Fruit fly (Drosophila melanogaster) whole organism, embryonic: ENCODE measurements around the gene CG12674.

ENCODE experiments used
- Awh ChIP-seq: fragments of 200-800 bp; sonication (Bioruptor generic); IDR thresholded peaks from 2 replicates; pipeline ENCODE4, ENCODE4 v1.3.6; 2022; ENCODE audit warnings: missing biosample characterization, missing genetic modification characterization
- CG10267 ChIP-seq: fragments of 200-800 bp; sonication (Bioruptor generic); optimal IDR thresholded peaks from 2 replicates; lab custom pipeline; 2018; ENCODE audit warnings: missing biosample characterization, mild to moderate bottlenecking, missing genetic modification characterization, moderate library complexity
- CG10321 ChIP-seq: fragments of 200-800 bp; sonication (Bioruptor generic); IDR thresholded peaks from 2 replicates; pipeline ENCODE4 v1.3.6; 2022; ENCODE audit warnings: missing biosample characterization, missing genetic modification characterization
- CG11247 ChIP-seq: fragments of 200-800 bp; sonication (Bioruptor generic); IDR thresholded peaks from 2 replicates; pipeline ENCODE4 v1.3.6; 2022; ENCODE audit warnings: missing biosample characterization, missing genetic modification characterization
- CG12744 ChIP-seq: fragments of 200-800 bp; sonication (Bioruptor generic); optimal IDR thresholded peaks from 2 replicates; lab custom pipeline; 2016; ENCODE audit warnings: missing biosample characterization, missing genetic modification characterization
- CG13424 ChIP-seq: fragments of 200-800 bp; sonication (Bioruptor generic); optimal IDR thresholded peaks from 2 replicates; lab custom pipeline; 2019; ENCODE audit warnings: missing biosample characterization, mild to moderate bottlenecking, missing genetic modification characterization, moderate library complexity
- CG14014 ChIP-seq: fragments of 200-800 bp; sonication (Bioruptor generic); IDR thresholded peaks from 2 replicates; pipeline ENCODE4 v1.3.6; 2022; ENCODE audit warnings: missing biosample characterization, missing genetic modification characterization
- CG14667 ChIP-seq: fragments of 200-800 bp; sonication (Bioruptor generic); IDR thresholded peaks from 2 replicates; pipeline ENCODE4 v1.3.6; 2022; ENCODE audit warnings: missing biosample characterization, missing genetic modification characterization
- CG17186 ChIP-seq: fragments of 200-800 bp; sonication (Bioruptor generic); optimal IDR thresholded peaks from 3 replicates; lab custom pipeline; 2017; ENCODE audit warnings: missing biosample characterization, missing genetic modification reagents, missing genetic modification characterization
- CG18262 ChIP-seq: fragments of 200-800 bp; optimal IDR thresholded peaks from 3 replicates; lab custom pipeline; 2019; ENCODE audit warnings: missing biosample characterization, mild to moderate bottlenecking, missing genetic modification characterization, moderate library complexity
- CG18619 ChIP-seq: fragments of 200-800 bp; sonication (Bioruptor generic); optimal IDR thresholded peaks from 3 replicates; lab custom pipeline; 2017; ENCODE audit warnings: missing biosample characterization, mild to moderate bottlenecking, missing genetic modification characterization
- CG2202 ChIP-seq: fragments of 200-800 bp; sonication (Bioruptor generic); optimal IDR thresholded peaks from 2 replicates; lab custom pipeline; 2018; ENCODE audit warnings: missing biosample characterization, mild to moderate bottlenecking, missing genetic modification characterization
- CG32532 ChIP-seq: fragments of 200-800 bp; sonication (Bioruptor generic); IDR thresholded peaks from 2 replicates; pipeline ENCODE4 v1.3.6; 2022; ENCODE audit warnings: missing biosample characterization, missing genetic modification characterization
- CG3847 ChIP-seq: fragments of 200-800 bp; sonication (Bioruptor generic); IDR thresholded peaks from 2 replicates; pipeline ENCODE4 v1.3.6; 2022; ENCODE audit warnings: missing biosample characterization, missing genetic modification characterization
- CG4360 ChIP-seq: fragments of 200-800 bp; sonication (Bioruptor generic); IDR thresholded peaks from 2 replicates; pipeline ENCODE4 v1.3.6; 2022; ENCODE audit warnings: missing biosample characterization, missing genetic modification characterization
- CG4854 ChIP-seq: fragments of 200-800 bp; sonication (Bioruptor generic); optimal IDR thresholded peaks from 2 replicates; lab custom pipeline; 2016; ENCODE audit warnings: missing biosample characterization, missing genetic modification characterization, inconsistent platforms
- CG6175 ChIP-seq: fragments of 200-800 bp; sonication (Bioruptor generic); IDR thresholded peaks from 3 replicates; pipeline ENCODE4 v1.3.6; 2022; ENCODE audit warnings: missing biosample characterization, missing genetic modification characterization
- CG7271 ChIP-seq: fragments of 200-800 bp; sonication (Bioruptor generic); optimal IDR thresholded peaks from 2 replicates; lab custom pipeline; 2018; ENCODE audit warnings: missing biosample characterization, mild to moderate bottlenecking, missing genetic modification characterization, moderate library complexity
- CG7745 ChIP-seq: fragments of 200-800 bp; sonication (Bioruptor generic); optimal IDR thresholded peaks from 2 replicates; lab custom pipeline; 2018; ENCODE audit warnings: missing biosample characterization, mild to moderate bottlenecking, missing genetic modification characterization, moderate library complexity
- CG7963 ChIP-seq: fragments of 200-800 bp; sonication (Bioruptor generic); IDR thresholded peaks from 3 replicates; pipeline ENCODE4 v1.3.6; 2022; ENCODE audit warnings: missing biosample characterization, missing genetic modification characterization; ENCODE audit not compliant: partially characterized antibody
- CG8290 ChIP-seq, 3 experiments: fragments of 200-800 bp; sonication (Bioruptor generic); optimal IDR thresholded peaks; 2 replicates each; lab custom pipeline; 2016 to 2019; ENCODE audit warnings: missing biosample characterization in 3 of 3, missing genetic modification characterization in 3 of 3, mild to moderate bottlenecking in 2 of 3, moderate library complexity in 1 of 3
- CG8478 ChIP-seq: fragments of >200 bp; optimal IDR thresholded peaks from 2 replicates; lab custom pipeline; 2018
- CG9876 ChIP-seq: fragments of 200-800 bp; sonication (Bioruptor generic); optimal IDR thresholded peaks from 2 replicates; lab custom pipeline; 2016; ENCODE audit warnings: missing biosample characterization, missing genetic modification characterization
- Doc2 ChIP-seq: fragments of 200-800 bp; sonication (Bioruptor generic); IDR thresholded peaks from 2 replicates; pipeline ENCODE4 v1.3.6; 2022; ENCODE audit warnings: missing biosample characterization, missing genetic modification characterization
- Dref ChIP-seq: fragments of 200-800 bp; sonication (Bioruptor generic); IDR thresholded peaks from 2 replicates; pipeline ENCODE4 v1.3.6; 2022; ENCODE audit warnings: missing biosample characterization, missing genetic modification characterization
- Ets65A ChIP-seq: fragments of 200-800 bp; sonication (Bioruptor generic); peaks from one replicate; lab custom pipeline; 2016; ENCODE audit warnings: missing biosample characterization, missing genetic modification characterization
- Kr ChIP-seq: fragments of 200-800 bp; sonication (Bioruptor generic); optimal IDR thresholded peaks from 2 replicates; lab custom pipeline; 2017; ENCODE audit warnings: missing biosample characterization, mild to moderate bottlenecking, missing genetic modification characterization
- Poxn ChIP-seq: fragments of 200-800 bp; sonication (Bioruptor generic); IDR thresholded peaks from 2 replicates; pipeline ENCODE4 v1.3.6; 2022; ENCODE audit warnings: missing biosample characterization, missing genetic modification characterization
- Sry-β ChIP-seq: fragments of 200-800 bp; sonication (Bioruptor generic); optimal IDR thresholded peaks from 2 replicates; lab custom pipeline; 2018; ENCODE audit warnings: missing biosample characterization, mild to moderate bottlenecking, missing genetic modification characterization, moderate library complexity
- amos ChIP-seq: fragments of 200-800 bp; sonication (Bioruptor generic); IDR thresholded peaks from 2 replicates; pipeline ENCODE4 v1.3.6; 2022; ENCODE audit warnings: missing biosample characterization, missing genetic modification characterization; ENCODE audit not compliant: partially characterized antibody
- bcd ChIP-seq: fragments of 200-800 bp; sonication (Bioruptor generic); optimal IDR thresholded peaks from 2 replicates; lab custom pipeline; 2017; ENCODE audit warnings: missing biosample characterization, mild to moderate bottlenecking, missing genetic modification characterization
- br ChIP-seq: fragments of >200 bp; optimal IDR thresholded peaks from 2 replicates; lab custom pipeline; 2017
- ci ChIP-seq: fragments of 200-800 bp; sonication (Bioruptor generic); IDR thresholded peaks from 3 replicates; pipeline ENCODE4 v1.3.6; 2022; ENCODE audit warnings: missing biosample characterization, missing genetic modification characterization
- dan ChIP-seq: fragments of 200-800 bp; sonication (Bioruptor generic); IDR thresholded peaks from 2 replicates; pipeline ENCODE4 v1.3.6; 2022; ENCODE audit warnings: missing biosample characterization, missing genetic modification characterization
- gt ChIP-seq: fragments of 200-800 bp; sonication (Bioruptor generic); IDR thresholded peaks from 2 replicates; pipeline ENCODE4 v1.3.6; 2022; ENCODE audit warnings: missing biosample characterization, missing genetic modification characterization
- hb ChIP-seq: fragments of 200-800 bp; sonication (Bioruptor generic); IDR thresholded peaks from 3 replicates; pipeline ENCODE4 v1.3.6; 2022; ENCODE audit warnings: missing biosample characterization, missing genetic modification characterization; ENCODE audit not compliant: partially characterized antibody
- hkb ChIP-seq, 2 experiments: fragments of 200-800 bp in 1 of 2; fragments of >200 bp in 1 of 2; sonication (Bioruptor generic) in 1 of 2; IDR thresholded peaks in 1 of 2; optimal IDR thresholded peaks in 1 of 2; 2 replicates each; pipeline versions ENCODE4 v1.3.6 to Lab custom; 2017 to 2022; ENCODE audit warnings: missing biosample characterization in 1 of 2, missing genetic modification characterization in 1 of 2
- lola ChIP-seq, 3 experiments: fragments of >200 bp in 2 of 3; fragments of 200-800 bp in 1 of 3; sonication (Bioruptor generic) in 1 of 3; optimal IDR thresholded peaks; 2 replicates each; lab custom pipeline; 2017 to 2019; ENCODE audit warnings: missing biosample characterization in 3 of 3, missing genetic modification characterization in 3 of 3, mild to moderate bottlenecking in 1 of 3, moderate library complexity in 1 of 3
- mld ChIP-seq: fragments of 200-800 bp; sonication (Bioruptor generic); IDR thresholded peaks from 3 replicates; pipeline ENCODE4 v1.3.6; 2022; ENCODE audit warnings: missing biosample characterization, missing genetic modification characterization; ENCODE audit not compliant: partially characterized antibody
- nmo ChIP-seq: fragments of 200-800 bp; sonication (Bioruptor generic); optimal IDR thresholded peaks from 2 replicates; lab custom pipeline; 2018; ENCODE audit warnings: missing biosample characterization, mild to moderate bottlenecking, missing genetic modification characterization, moderate library complexity
- oc ChIP-seq: fragments of 200-800 bp; sonication (Bioruptor generic); optimal IDR thresholded peaks from 2 replicates; lab custom pipeline; 2018; ENCODE audit warnings: missing biosample characterization, mild to moderate bottlenecking, missing genetic modification characterization, moderate library complexity
- org-1 ChIP-seq: fragments of 200-800 bp; sonication (Bioruptor generic); optimal IDR thresholded peaks from 2 replicates; lab custom pipeline; 2017; ENCODE audit warnings: missing biosample characterization, missing genetic modification characterization
- otp ChIP-seq: fragments of 200-800 bp; sonication (Bioruptor generic); IDR thresholded peaks from 3 replicates; pipeline ENCODE4, ENCODE4 v1.3.6; 2022; ENCODE audit warnings: missing biosample characterization, missing genetic modification characterization
- pb ChIP-seq: fragments of 200-800 bp; sonication (Bioruptor generic); optimal IDR thresholded peaks from 3 replicates; lab custom pipeline; 2016; ENCODE audit warnings: missing biosample characterization, missing genetic modification characterization
- pita ChIP-seq: fragments of 200-800 bp; sonication (Bioruptor generic); optimal IDR thresholded peaks from 2 replicates; lab custom pipeline; 2017; ENCODE audit warnings: missing biosample characterization, mild to moderate bottlenecking, missing genetic modification characterization
- ssp ChIP-seq: fragments of 200-800 bp; sonication (Bioruptor generic); IDR thresholded peaks from 2 replicates; pipeline ENCODE4 v1.3.6; 2022; ENCODE audit warnings: missing biosample characterization, missing genetic modification characterization
- vnd ChIP-seq: fragments of 200-800 bp; sonication (Bioruptor generic); IDR thresholded peaks from 3 replicates; pipeline ENCODE4 v1.3.6; 2022; ENCODE audit warnings: missing biosample characterization, missing genetic modification characterization; ENCODE audit not compliant: partially characterized antibody
- wek ChIP-seq: fragments of 200-800 bp; sonication (Bioruptor generic); optimal IDR thresholded peaks from 3 replicates; lab custom pipeline; 2018; ENCODE audit warnings: missing biosample characterization, mild to moderate bottlenecking, missing genetic modification characterization, moderate library complexity

CG12674 gene

DNA sequence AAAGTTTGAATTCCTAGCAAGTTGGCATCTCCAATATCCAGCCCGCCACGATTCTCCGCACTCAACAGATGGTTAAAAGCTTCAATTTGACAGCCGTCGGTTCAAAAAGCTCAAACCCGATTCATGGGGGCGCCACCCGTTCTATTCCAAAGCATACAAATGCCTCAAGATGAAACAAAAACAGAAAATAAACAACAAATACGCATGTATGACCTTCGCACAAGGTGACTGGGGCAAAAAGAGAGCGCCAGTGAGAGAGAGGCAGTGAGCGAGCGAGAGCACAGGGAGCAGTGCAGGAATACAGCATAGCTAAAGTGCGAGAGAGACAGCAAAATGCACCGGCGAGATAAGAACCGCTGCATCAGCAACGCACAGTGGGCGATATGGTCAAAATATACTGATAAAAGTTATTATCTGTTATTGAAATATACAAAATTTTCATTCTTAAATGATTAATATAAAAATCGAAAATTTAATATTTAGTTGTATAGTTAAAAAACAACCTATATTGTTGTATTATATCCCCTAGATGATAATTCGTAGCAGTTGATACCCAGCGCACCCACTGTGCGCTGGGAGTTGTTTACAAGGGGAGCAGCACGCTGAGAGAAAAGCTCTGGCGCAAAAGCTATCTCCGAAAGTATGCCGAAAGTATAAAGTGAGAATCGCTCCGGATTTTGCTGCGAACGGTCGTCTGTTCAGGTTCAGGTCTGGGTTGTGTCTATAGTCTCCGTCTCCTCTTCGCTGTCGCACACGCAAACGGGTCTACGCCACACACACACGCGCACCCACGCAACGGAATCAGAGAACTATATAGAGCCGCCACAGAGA, 50.7 kb downstream of the CG12674 start, which contains the start of gene Glyp:
Gene Glyp (plus strand): TSS at position 657 of the 831 bp plus-strand sequence.
- peak; percentile 84; the same call in 2 of the 3 replicates for TF ChIP-seq otp (GFP tag; lab: Robert Waterston, UW)
- TF ChIP-seq org-1 (GFP tag; lab: Kevin White, UChicago), result peak; percentile 98
- peak; percentile 56 for TF ChIP-seq pb (GFP tag; lab: Kevin White, UChicago)
- TF ChIP-seq br (lab: Kevin White, UChicago), result no peak
- no peak for TF ChIP-seq vnd (GFP tag; lab: Robert Waterston, UW)
- peak; percentile 80 for TF ChIP-seq Poxn (GFP tag; lab: Robert Waterston, UW)
- TF ChIP-seq CG3847 (GFP tag; lab: Robert Waterston, UW), result peak; percentile 94
- TF ChIP-seq nmo (GFP tag; lab: Kevin White, UChicago), result peak; percentile 97
- peak; percentile 61 for TF ChIP-seq CG8478 (lab: Kevin White, UChicago)
- peak; percentile 86 for TF ChIP-seq CG4854 (GFP tag; lab: Kevin White, UChicago)
- TF ChIP-seq CG4360 (GFP tag; lab: Robert Waterston, UW), result peak; percentile 60
- TF ChIP-seq CG7745 (tag; lab: Kevin White, UChicago), result no peak
- TF ChIP-seq CG7963, result no peak
- peak; percentile 91 for TF ChIP-seq CG11247 (GFP tag; lab: Robert Waterston, UW)
- TF ChIP-seq bcd (GFP tag; lab: Kevin White, UChicago), result peak; percentile 98
- peak; percentile 11; the same call in 1 of the 2 replicates for TF ChIP-seq amos (GFP tag; lab: Robert Waterston, UW)
- TF ChIP-seq wek (GFP tag; lab: Kevin White, UChicago), result peak; percentile 70
- TF ChIP-seq hb (GFP tag; lab: Robert Waterston, UW), result no peak
- peak; percentile 80 for TF ChIP-seq Doc2 (GFP tag; lab: Robert Waterston, UW)
- TF ChIP-seq ci (GFP tag; lab: Robert Waterston, UW), result peak; percentile 89
- TF ChIP-seq Sry-β (GFP tag; lab: Kevin White, UChicago), result peak; percentile 58
- no peak for TF ChIP-seq CG9876
- TF ChIP-seq Dref (GFP tag; lab: Robert Waterston, UW), result no peak
- peak; percentile 97 for TF ChIP-seq CG32532
- TF ChIP-seq pita, result no peak
- peak; percentile 96 for TF ChIP-seq CG14014
- TF ChIP-seq CG17186, result peak; percentile 66
- TF ChIP-seq CG12744 (GFP tag; lab: Kevin White, UChicago), result no peak
- peak; percentile 89 for TF ChIP-seq CG14667 (GFP tag; lab: Robert Waterston, UW)
- peak; percentile 78 for TF ChIP-seq gt (GFP tag; lab: Robert Waterston, UW)
- TF ChIP-seq Ets65A, result peak; percentile 95
- TF ChIP-seq CG6175 (GFP tag; lab: Robert Waterston, UW), result peak; percentile 81
- peak; percentile 51; the same call in 1 of the 2 replicates for TF ChIP-seq dan (GFP tag; lab: Robert Waterston, UW)
- TF ChIP-seq CG13424 (tag; lab: Kevin White, UChicago), result peak; percentile 98
- TF ChIP-seq Awh, result peak; percentile 89
- peak; percentile 98 for TF ChIP-seq oc (tag; lab: Kevin White, UChicago)
- peak; percentile 97 for TF ChIP-seq CG18262 (tag; lab: Kevin White, UChicago)
- TF ChIP-seq ssp (GFP tag; lab: Robert Waterston, UW), result peak; percentile 86
- TF ChIP-seq CG7271 (tag; lab: Kevin White, UChicago), result peak; percentile 81
- no peak for TF ChIP-seq mld
- peak; percentile 89 for TF ChIP-seq CG2202 (tag; lab: Kevin White, UChicago)
- peak in 1 of 3 experiments; percentile 95 for TF ChIP-seq lola (GFP tag; optimal IDR thresholded peaks at IDR 0.05; lab: Kevin White, UChicago)
- peak; percentile 84 for TF ChIP-seq CG8290 (GFP tag; optimal IDR thresholded peaks at IDR 0.05; lab: Kevin White, UChicago)
- peak; percentile 68 to 80 for TF ChIP-seq CG8290 (tag; optimal IDR thresholded peaks at IDR 0.05; lab: Kevin White, UChicago)
- peak; percentile 98 for TF ChIP-seq CG18619 (GFP tag; lab: Kevin White, UChicago)
- peak; percentile 76 for TF ChIP-seq Kr (GFP tag; lab: Kevin White, UChicago)
- peak; percentile 84 for TF ChIP-seq CG10321 (GFP tag; lab: Robert Waterston, UW)
- TF ChIP-seq CG10267, result peak; percentile 92
- no peak for TF ChIP-seq hkb (optimal IDR thresholded peaks at IDR 0.05; lab: Kevin White, UChicago)
- peak; percentile 97 for TF ChIP-seq hkb (GFP tag; IDR thresholded peaks at IDR 0.05; lab: Robert Waterston, UW)
